Fruit fly (Drosophila melanogaster) whole organism, embryonic: ENCODE measurements around the gene mfas.

Source experiments
- Atf3 ChIP-seq: fragments of 200-800 bp; sonication (Bioruptor generic); optimal IDR thresholded peaks from 3 replicates; lab custom pipeline; 2016; ENCODE audit warnings: missing biosample characterization, missing genetic modification characterization
- CG10543 ChIP-seq: fragments of 200-800 bp; sonication (Bioruptor generic); optimal IDR thresholded peaks from 3 replicates; lab custom pipeline; 2017; ENCODE audit warnings: missing biosample characterization, mild to moderate bottlenecking, missing genetic modification characterization, moderate library complexity
- CG11398 ChIP-seq: fragments of 200-800 bp; sonication (Bioruptor generic); optimal IDR thresholded peaks from 2 replicates; lab custom pipeline; 2016; ENCODE audit warnings: missing biosample characterization, missing genetic modification characterization
- CG12104 ChIP-seq: fragments of 200-800 bp; sonication (Bioruptor generic); optimal IDR thresholded peaks from 3 replicates; lab custom pipeline; 2016; ENCODE audit warnings: missing biosample characterization, missing genetic modification characterization
- CG13296 ChIP-seq: fragments of 200-800 bp; sonication (Bioruptor generic); optimal IDR thresholded peaks from 3 replicates; lab custom pipeline; 2018; ENCODE audit warnings: missing biosample characterization, mild to moderate bottlenecking, missing genetic modification characterization
- CG15479 ChIP-seq: fragments of 200-800 bp; sonication (Bioruptor generic); optimal IDR thresholded peaks from 3 replicates; lab custom pipeline; 2019; ENCODE audit warnings: missing biosample characterization, mild to moderate bottlenecking, missing genetic modification characterization, moderate library complexity
- CG1602 ChIP-seq: fragments of 200-800 bp; sonication (Bioruptor generic); optimal IDR thresholded peaks from 3 replicates; lab custom pipeline; 2016; ENCODE audit warnings: missing biosample characterization, missing genetic modification characterization
- CG1603 ChIP-seq: fragments of 200-800 bp; sonication (Bioruptor generic); optimal IDR thresholded peaks from 2 replicates; lab custom pipeline; 2019; ENCODE audit warnings: missing biosample characterization, mild to moderate bottlenecking, missing genetic modification characterization, moderate library complexity
- CG18011 ChIP-seq: fragments of 200-800 bp; sonication (Bioruptor generic); optimal IDR thresholded peaks from 2 replicates; lab custom pipeline; 2017; ENCODE audit warnings: missing biosample characterization, missing genetic modification characterization, mild to moderate bottlenecking, moderate library complexity, missing genotype
- CG18619 ChIP-seq: fragments of 200-800 bp; sonication (Bioruptor generic); optimal IDR thresholded peaks from 3 replicates; lab custom pipeline; 2017; ENCODE audit warnings: missing biosample characterization, mild to moderate bottlenecking, missing genetic modification characterization
- CG31365 ChIP-seq: fragments of 200-800 bp; sonication (Bioruptor generic); optimal IDR thresholded peaks from 2 replicates; lab custom pipeline; 2018; ENCODE audit warnings: missing biosample characterization, mild to moderate bottlenecking, missing genetic modification characterization
- CG34422 ChIP-seq: fragments of 200-800 bp; sonication (Bioruptor generic); IDR thresholded peaks from 3 replicates; pipeline ENCODE4 v1.3.6; 2022; ENCODE audit warnings: missing biosample characterization, missing genetic modification characterization
- CG4282 ChIP-seq: fragments of 200-800 bp; sonication (Bioruptor generic); optimal IDR thresholded peaks from 2 replicates; lab custom pipeline; 2016; ENCODE audit warnings: missing biosample characterization, missing genetic modification characterization
- CHES-1-like ChIP-seq: fragments of 200-800 bp; sonication (Bioruptor generic); optimal IDR thresholded peaks from 2 replicates; lab custom pipeline; 2016; ENCODE audit warnings: missing biosample characterization, missing genetic modification characterization
- Chrac-16 ChIP-seq: fragments of 200-800 bp; sonication (Bioruptor generic); optimal IDR thresholded peaks from 3 replicates; lab custom pipeline; 2016; ENCODE audit warnings: missing biosample characterization, missing genetic modification characterization
- E2f1 ChIP-seq: fragments of 200-800 bp; sonication (Bioruptor generic); IDR thresholded peaks from 2 replicates; pipeline ENCODE4 v1.3.6; 2022; ENCODE audit warnings: missing biosample characterization, missing genetic modification characterization
- Fer1 ChIP-seq: fragments of 200-800 bp; sonication (Bioruptor generic); optimal IDR thresholded peaks from 2 replicates; lab custom pipeline; 2017; ENCODE audit warnings: missing biosample characterization, mild to moderate bottlenecking, missing genetic modification characterization
- HHEX ChIP-seq: fragments of 200-800 bp; sonication (Bioruptor generic); optimal IDR thresholded peaks from 3 replicates; lab custom pipeline; 2017; ENCODE audit warnings: missing biosample characterization, mild to moderate bottlenecking, missing genetic modification characterization, missing genetic modification reagents
- Hey ChIP-seq: fragments of 200-800 bp; sonication (Bioruptor generic); optimal IDR thresholded peaks from 3 replicates; lab custom pipeline; 2018; ENCODE audit warnings: missing biosample characterization, mild to moderate bottlenecking, missing genetic modification characterization
- Jarid2 ChIP-seq: fragments of 200-800 bp; sonication (Bioruptor generic); optimal IDR thresholded peaks from 3 replicates; lab custom pipeline; 2017; ENCODE audit warnings: mild to moderate bottlenecking, missing biosample characterization, missing genetic modification reagents, missing genetic modification characterization
- Lpt ChIP-seq: fragments of >200 bp; optimal IDR thresholded peaks from 2 replicates; lab custom pipeline; 2018; ENCODE audit warnings: missing biosample characterization, missing genetic modification characterization
- Max ChIP-seq: fragments of 200-800 bp; sonication (Bioruptor generic); optimal IDR thresholded peaks from 2 replicates; lab custom pipeline; 2016; ENCODE audit warnings: missing biosample characterization, mild to moderate bottlenecking, missing genetic modification characterization
- Meics ChIP-seq: fragments of 200-800 bp; sonication (Bioruptor generic); optimal IDR thresholded peaks from 2 replicates; lab custom pipeline; 2017; ENCODE audit warnings: missing biosample characterization, mild to moderate bottlenecking, missing genetic modification characterization
- Taf1 ChIP-seq: fragments of 200-800 bp; sonication (Bioruptor generic); IDR thresholded peaks from 2 replicates; pipeline ENCODE4 v1.3.6; 2022; ENCODE audit warnings: missing biosample characterization, missing genetic modification characterization
- ato ChIP-seq: fragments of 200-800 bp; sonication (Bioruptor generic); IDR thresholded peaks from 2 replicates; pipeline ENCODE4 v1.3.6; 2022; ENCODE audit warnings: missing biosample characterization, missing genetic modification characterization; ENCODE audit not compliant: partially characterized antibody
- bigmax ChIP-seq: fragments of 200-800 bp; sonication (Bioruptor generic); optimal IDR thresholded peaks from 2 replicates; lab custom pipeline; 2018; ENCODE audit warnings: missing biosample characterization, mild to moderate bottlenecking, missing genetic modification characterization
- crc ChIP-seq: fragments of 200-800 bp; sonication (Bioruptor generic); optimal IDR thresholded peaks from 2 replicates; lab custom pipeline; 2016; ENCODE audit warnings: missing biosample characterization, missing genetic modification characterization
- dmrt99B ChIP-seq: fragments of 200-800 bp; sonication (Bioruptor generic); optimal IDR thresholded peaks from 2 replicates; lab custom pipeline; 2018; ENCODE audit warnings: missing biosample characterization, mild to moderate bottlenecking, missing genetic modification characterization, moderate library complexity
- esg ChIP-seq: fragments of 200-800 bp; sonication (Bioruptor generic); conservative IDR thresholded peaks from 2 replicates; pipeline ENCODE4 v1.3.6; 2022; ENCODE audit warnings: missing biosample characterization, missing genetic modification characterization
- fd96Cb ChIP-seq: fragments of 200-800 bp; sonication (Bioruptor generic); optimal IDR thresholded peaks from 2 replicates; lab custom pipeline; 2018; ENCODE audit warnings: missing biosample characterization, mild to moderate bottlenecking, missing genetic modification characterization, moderate library complexity
- gcm2 ChIP-seq: fragments of 200-800 bp; sonication (Bioruptor generic); optimal IDR thresholded peaks from 2 replicates; lab custom pipeline; 2016; ENCODE audit warnings: missing biosample characterization, missing genetic modification characterization
- gro ChIP-seq: fragments of 200-800 bp; sonication (Bioruptor generic); optimal IDR thresholded peaks from 2 replicates; lab custom pipeline; 2016; ENCODE audit warnings: missing biosample characterization, missing genetic modification characterization
- jigr1 ChIP-seq: fragments of 200-800 bp; sonication (Bioruptor generic); IDR thresholded peaks from 3 replicates; pipeline ENCODE4 v1.3.6; 2022; ENCODE audit warnings: missing biosample characterization, missing genetic modification characterization
- kni ChIP-seq: fragments of 200-800 bp; sonication (Bioruptor generic); optimal IDR thresholded peaks from 3 replicates; lab custom pipeline; 2017; ENCODE audit warnings: mild to moderate bottlenecking, missing biosample characterization, missing genetic modification reagents, missing genetic modification characterization
- maf-S ChIP-seq: fragments of 200-800 bp; sonication (Bioruptor generic); optimal IDR thresholded peaks from 2 replicates; lab custom pipeline; 2016; ENCODE audit warnings: missing biosample characterization, missing genetic modification characterization
- mirr ChIP-seq: fragments of 200-800 bp; sonication (Bioruptor generic); optimal IDR thresholded peaks from 3 replicates; lab custom pipeline; 2018; ENCODE audit warnings: missing biosample characterization, mild to moderate bottlenecking, missing genetic modification characterization
- nerfin-1 ChIP-seq: fragments of 200-800 bp; sonication (Bioruptor generic); optimal IDR thresholded peaks from 3 replicates; lab custom pipeline; 2019; ENCODE audit warnings: missing biosample characterization, mild to moderate bottlenecking, missing genetic modification characterization, moderate library complexity
- nerfin-2 ChIP-seq: fragments of 200-800 bp; sonication (Bioruptor generic); IDR thresholded peaks from 2 replicates; pipeline ENCODE4 v1.3.6; 2022; ENCODE audit warnings: missing biosample characterization, missing genetic modification characterization; ENCODE audit not compliant: partially characterized antibody
- pb ChIP-seq: fragments of 200-800 bp; sonication (Bioruptor generic); optimal IDR thresholded peaks from 3 replicates; lab custom pipeline; 2016; ENCODE audit warnings: missing biosample characterization, missing genetic modification characterization
- pros ChIP-seq: fragments of 200-800 bp; sonication (Bioruptor generic); optimal IDR thresholded peaks from 3 replicates; lab custom pipeline; 2019; ENCODE audit warnings: missing biosample characterization, mild to moderate bottlenecking, missing genetic modification characterization, moderate library complexity
- repo ChIP-seq: fragments of 200-800 bp; sonication (Bioruptor generic); optimal IDR thresholded peaks from 2 replicates; lab custom pipeline; 2016; ENCODE audit warnings: missing biosample characterization, missing genetic modification characterization
- ro ChIP-seq: fragments of 200-800 bp; sonication (Bioruptor generic); IDR thresholded peaks from 2 replicates; pipeline ENCODE4 v1.3.6; 2022; ENCODE audit warnings: missing biosample characterization, missing genetic modification characterization
- slp2 ChIP-seq: fragments of 200-800 bp; sonication (Bioruptor generic); optimal IDR thresholded peaks from 2 replicates; lab custom pipeline; 2016; ENCODE audit warnings: missing biosample characterization, missing genetic modification characterization
- sqz ChIP-seq: fragments of 200-800 bp; sonication (Bioruptor generic); optimal IDR thresholded peaks from 3 replicates; lab custom pipeline; 2018; ENCODE audit warnings: missing biosample characterization, mild to moderate bottlenecking, missing genetic modification characterization
- sr ChIP-seq: fragments of 200-800 bp; sonication (Bioruptor generic); IDR thresholded peaks from 3 replicates; pipeline ENCODE4 v1.3.6; 2022; ENCODE audit warnings: missing biosample characterization, missing genetic modification characterization
- tap ChIP-seq: fragments of 200-800 bp; optimal IDR thresholded peaks from 3 replicates; lab custom pipeline; 2019; ENCODE audit warnings: missing biosample characterization, mild to moderate bottlenecking, missing genetic modification characterization, moderate library complexity
- tup ChIP-seq: fragments of 200-800 bp; sonication (Bioruptor generic); optimal IDR thresholded peaks from 2 replicates; lab custom pipeline; 2016; ENCODE audit warnings: missing biosample characterization, mild to moderate bottlenecking, missing genetic modification characterization, moderate library complexity
- unpg ChIP-seq: fragments of 200-800 bp; sonication (Bioruptor generic); optimal IDR thresholded peaks from 3 replicates; lab custom pipeline; 2018; ENCODE audit warnings: missing biosample characterization, mild to moderate bottlenecking, missing genetic modification characterization, moderate library complexity
- vfl ChIP-seq: fragments of 200-800 bp; sonication (Bioruptor generic); optimal IDR thresholded peaks from 2 replicates; lab custom pipeline; 2016; ENCODE audit warnings: missing biosample characterization, missing genetic modification characterization
- zen ChIP-seq: fragments of 200-800 bp; sonication (Bioruptor generic); optimal IDR thresholded peaks from 3 replicates; lab custom pipeline; 2018; ENCODE audit warnings: missing biosample characterization, mild to moderate bottlenecking, missing genetic modification characterization, moderate library complexity
- zfh1 ChIP-seq: fragments of 200-800 bp; sonication (Bioruptor generic); IDR thresholded peaks from 3 replicates; pipeline ENCODE4 v1.3.6; 2022; ENCODE audit warnings: missing biosample characterization, missing genetic modification characterization

mfas gene

DNA sequence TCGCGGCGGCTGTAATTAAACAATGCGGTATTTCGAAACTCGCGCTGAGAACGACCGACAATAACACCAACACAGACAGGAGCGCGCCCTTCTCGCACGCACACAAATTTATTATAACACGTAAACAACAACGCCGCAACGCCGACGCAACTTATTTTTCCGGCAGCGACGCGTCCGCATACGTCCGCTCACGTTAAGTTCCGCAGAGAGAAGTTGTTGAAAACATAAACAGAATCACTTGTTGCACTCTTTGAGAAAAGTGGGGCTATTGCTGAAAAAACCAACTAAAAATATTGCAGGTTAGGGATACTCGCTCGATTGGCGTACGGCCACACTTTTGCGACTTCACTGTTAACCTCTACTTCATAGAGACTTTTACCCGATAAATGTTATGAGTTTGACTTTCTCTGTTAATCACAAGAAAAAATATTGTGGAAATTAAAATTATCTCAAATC, 44.2 kb downstream of the mfas start, which contains the start of gene Cad87A (continued):
- peak; percentile 13 for TF ChIP-seq HHEX (GFP tag; lab: Kevin White, UChicago)
- TF ChIP-seq Fer1 = peak; percentile 41
- TF ChIP-seq Max (GFP tag; lab: Kevin White, UChicago) = peak; percentile 53
- TF ChIP-seq CG18011 (GFP tag; lab: Kevin White, UChicago) = no peak
- TF ChIP-seq bigmax (GFP tag; lab: Kevin White, UChicago) = peak; percentile 67
- TF ChIP-seq Lpt (GFP tag; lab: Kevin White, UChicago) = no peak
- peak; percentile 67 for TF ChIP-seq mirr (GFP tag; lab: Kevin White, UChicago)
- no peak for TF ChIP-seq Hey (tag; lab: Kevin White, UChicago)
- TF ChIP-seq fd96Cb = no peak
- TF ChIP-seq CG1603 = peak; percentile 49
- TF ChIP-seq gcm2 (GFP tag; lab: Kevin White, UChicago) = no peak
- peak; percentile 58 for TF ChIP-seq repo (GFP tag; lab: Kevin White, UChicago)
- no peak for TF ChIP-seq Atf3 (GFP tag; lab: Kevin White, UChicago)
- peak; percentile 69 for TF ChIP-seq CG10543 (GFP tag; lab: Kevin White, UChicago)
- no peak for TF ChIP-seq CG11398 (GFP tag; lab: Kevin White, UChicago)
- TF ChIP-seq dmrt99B (tag; lab: Kevin White, UChicago) = no peak
- TF ChIP-seq nerfin-1 (tag; lab: Kevin White, UChicago) = peak; percentile 65
- TF ChIP-seq CG12104 (GFP tag; lab: Kevin White, UChicago) = no peak
- no peak for TF ChIP-seq sr (GFP tag; lab: Robert Waterston, UW)
- no peak for TF ChIP-seq crc
- peak; percentile 15 for TF ChIP-seq unpg (GFP tag; lab: Kevin White, UChicago)
- TF ChIP-seq E2f1 = no peak
- peak; percentile 62 for TF ChIP-seq zen
- TF ChIP-seq pros (GFP tag; lab: Kevin White, UChicago) = peak; percentile 52
- TF ChIP-seq ro = no peak
- TF ChIP-seq Taf1 (GFP tag; lab: Robert Waterston, UW) = no peak
- peak; percentile 96 for TF ChIP-seq Jarid2 (GFP tag; lab: Kevin White, UChicago)
- no peak for TF ChIP-seq Chrac-16
- TF ChIP-seq slp2 (GFP tag; lab: Kevin White, UChicago) = no peak
- TF ChIP-seq pb (GFP tag; lab: Kevin White, UChicago) = no peak
- TF ChIP-seq kni (GFP tag; lab: Kevin White, UChicago) = peak; percentile 80
- TF ChIP-seq CG1602 (GFP tag; lab: Kevin White, UChicago) = no peak
- TF ChIP-seq ato (GFP tag; lab: Robert Waterston, UW) = no peak
- no peak for TF ChIP-seq Meics (GFP tag; lab: Kevin White, UChicago)
- TF ChIP-seq maf-S (GFP tag; lab: Kevin White, UChicago) = peak; percentile 15
- TF ChIP-seq zfh1 (GFP tag; lab: Robert Waterston, UW) = no peak
- TF ChIP-seq nerfin-2 (GFP tag; lab: Robert Waterston, UW) = no peak
- TF ChIP-seq esg (GFP tag; lab: Robert Waterston, UW) = no peak
- no peak for TF ChIP-seq CG18619
- TF ChIP-seq vfl (GFP tag; lab: Kevin White, UChicago) = no peak
- TF ChIP-seq CHES-1-like (GFP tag; lab: Kevin White, UChicago) = peak; percentile 54
- no peak for TF ChIP-seq tup (GFP tag; lab: Kevin White, UChicago)
- peak; percentile 2 for TF ChIP-seq tap (tag; lab: Kevin White, UChicago)
- TF ChIP-seq gro (GFP tag; lab: Kevin White, UChicago) = peak; percentile 82
- peak; percentile 2 for TF ChIP-seq sqz (GFP tag; lab: Kevin White, UChicago)
- TF ChIP-seq CG34422 (GFP tag; lab: Robert Waterston, UW) = no peak
- no peak for TF ChIP-seq CG4282
- no peak for TF ChIP-seq jigr1
- TF ChIP-seq CG15479 (GFP tag; lab: Kevin White, UChicago) = peak; percentile 24
- TF ChIP-seq CG31365 (tag; lab: Kevin White, UChicago) = peak; percentile 51
- peak; percentile 45 for TF ChIP-seq CG13296 (GFP tag; lab: Kevin White, UChicago)
